Worm (Caenorhabditis elegans): Measurements from ENCODE around the gene T28A11.18.
A peak's percentile ranks its signal among the peaks of the same experiment; 100 is the strongest.

T28A11.18 gene

DNA sequence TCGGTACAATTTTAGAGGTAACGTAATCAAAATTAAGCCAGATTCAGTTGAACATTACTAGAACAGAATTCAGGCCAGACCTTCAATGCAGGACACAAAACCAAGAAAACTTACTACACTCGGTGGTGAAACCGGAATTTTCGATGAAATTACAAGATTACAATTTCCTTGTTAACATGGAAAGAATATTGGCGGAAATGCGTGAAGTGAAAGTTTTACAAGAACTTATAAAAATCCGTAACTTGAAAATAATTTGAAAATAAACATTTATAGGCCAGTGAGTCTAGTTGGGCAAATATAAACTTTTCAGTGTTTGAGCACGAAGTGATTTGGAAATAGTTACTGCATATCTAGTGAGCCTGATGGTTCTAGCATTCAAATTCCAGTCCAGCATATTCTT, 33.0 kb downstream of the T28A11.18 start, which contains the start of gene K08D9.6:
Gene K08D9.6 (minus strand): TSS at position 101 of the 400 bp plus-strand sequence.
- no peak for TF ChIP-seq hlh-17 (GFP tag; optimal IDR thresholded peaks at IDR 0.05; ENCODE audit: borderline replicate concordance)
- TF ChIP-seq sptf-1 (tag; optimal IDR thresholded peaks at IDR 0.05) = no peak
- TF ChIP-seq ceh-88 (GFP tag; IDR thresholded peaks at IDR 0.05) = no peak
- TF ChIP-seq jun-1 (tag; optimal IDR thresholded peaks at IDR 0.05) = no peak
- no peak for TF ChIP-seq unc-30 (tag; optimal IDR thresholded peaks at IDR 0.05)
- TF ChIP-seq nhr-90 (tag; optimal IDR thresholded peaks at IDR 0.05; ENCODE audit: poor library complexity) = no peak

DNA sequence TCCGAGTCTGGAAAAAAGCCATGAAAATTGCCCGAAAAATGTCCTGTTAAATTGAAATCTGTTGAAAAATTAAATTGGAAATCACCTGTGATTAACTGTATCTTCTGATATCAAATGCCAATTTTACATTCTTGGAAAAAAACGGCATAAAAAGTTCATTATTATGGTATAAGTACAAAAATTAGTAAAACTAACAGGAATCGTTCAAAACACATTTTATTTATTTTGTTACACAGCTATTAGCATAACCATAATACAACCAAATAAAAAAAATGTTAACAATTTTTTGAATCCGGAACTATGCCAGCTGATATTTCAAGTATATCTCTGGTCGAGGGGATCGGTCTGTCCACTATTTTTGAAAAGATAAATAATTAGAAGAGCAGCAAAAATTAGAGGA, 37.3 kb downstream of the T28A11.18 start, which contains the start of gene K08D9.10:
Gene K08D9.10 (plus strand): TSS at position 301 of the 400 bp plus-strand sequence.
- TF ChIP-seq lin-14 (GFP tag; optimal IDR thresholded peaks at IDR 0.05) (no peak), fkh-4 (tag; optimal IDR thresholded peaks at IDR 0.05; ENCODE audit: borderline replicate concordance) (no peak), fkh-10 (GFP tag; optimal IDR thresholded peaks at IDR 0.05) (no peak), efl-1 (optimal IDR thresholded peaks at IDR 0.05) (no peak), efl-1 (GFP tag; optimal IDR thresholded peaks at IDR 0.05 in 1 of 2) (no peak), ces-1 (GFP tag; optimal IDR thresholded peaks at IDR 0.05) (no peak), swsn-7 (tag; optimal IDR thresholded peaks at IDR 0.05) (no peak), ets-5 (GFP tag; IDR thresholded peaks at IDR 0.05) (no peak), C34B4.2 (tag; optimal IDR thresholded peaks at IDR 0.05) (no peak), nhr-47 (tag; optimal IDR thresholded peaks at IDR 0.05) (no peak), lir-3 (tag; optimal IDR thresholded peaks at IDR 0.05; ENCODE audit: poor library complexity) (no peak), hlh-4 (tag; optimal IDR thresholded peaks at IDR 0.05) (no peak), vab-15 (tag; optimal IDR thresholded peaks at IDR 0.05) (no peak), sptf-1 (tag; optimal IDR thresholded peaks at IDR 0.05) (no peak)

DNA sequence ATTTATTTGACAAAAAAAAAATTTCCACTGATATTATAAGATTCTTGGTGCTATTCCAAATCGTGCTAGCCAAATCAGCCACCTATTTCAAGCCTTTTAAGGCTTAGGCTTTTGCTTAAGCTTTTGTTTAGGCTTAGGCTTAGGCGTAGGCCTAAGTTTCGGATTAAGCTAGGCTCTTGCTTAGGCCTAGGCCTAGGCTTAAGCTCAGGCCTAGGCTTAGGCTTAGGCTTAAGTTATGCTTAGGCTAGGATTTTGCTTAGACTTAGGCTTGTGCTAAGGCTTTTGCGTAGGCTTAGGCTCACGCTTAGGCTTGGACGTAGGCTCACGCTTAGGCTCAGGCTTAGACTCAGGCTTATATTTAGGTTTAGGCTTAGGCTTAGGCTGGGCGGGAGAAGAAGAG, 37.7 kb downstream of the T28A11.18 start:
- no peak for TF ChIP-seq ceh-63 (GFP tag; optimal IDR thresholded peaks at IDR 0.05)
- no peak for TF ChIP-seq nhr-11 (tag; optimal IDR thresholded peaks at IDR 0.05)

DNA sequence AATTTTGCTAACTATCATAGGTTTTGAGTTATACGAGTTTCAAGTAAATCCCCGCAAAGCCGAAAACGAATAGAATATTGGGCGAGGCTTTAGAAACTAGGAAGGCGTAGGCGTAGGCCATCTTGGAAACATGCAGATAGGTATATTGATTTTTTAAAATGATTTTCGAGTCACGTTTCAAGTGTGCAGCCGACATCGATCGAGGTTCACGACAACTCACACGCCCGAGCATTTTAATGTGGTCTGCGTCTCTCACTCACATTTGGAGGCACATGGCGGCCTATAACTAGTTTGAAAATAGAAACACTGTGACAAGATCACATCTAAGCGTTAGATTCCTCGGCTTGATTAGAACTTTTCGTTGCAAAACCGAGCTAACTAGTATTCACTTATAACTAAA, 40.5 kb downstream of the T28A11.18 start, which contains the start of gene K08D9.2:
Gene K08D9.2 (plus strand): TSS at position 301 of the 400 bp plus-strand sequence.
- TF ChIP-seq skn-1 (tag; optimal IDR thresholded peaks at IDR 0.05) = no peak
- no peak for TF ChIP-seq mep-1 (tag; optimal IDR thresholded peaks at IDR 0.05)
- no peak for TF ChIP-seq zip-4 (GFP tag; optimal IDR thresholded peaks at IDR 0.05)
- TF ChIP-seq C04F5.9 (tag; optimal IDR thresholded peaks at IDR 0.05) = no peak
- TF ChIP-seq ceh-88 (GFP tag; IDR thresholded peaks at IDR 0.05) = no peak
- TF ChIP-seq mef-2 (tag; optimal IDR thresholded peaks at IDR 0.05) = no peak
- TF ChIP-seq nhr-19 (GFP tag; conservative IDR thresholded peaks at IDR 0.05) = no peak
- no peak for TF ChIP-seq nhr-84 (tag; optimal IDR thresholded peaks at IDR 0.05)
- TF ChIP-seq unc-98 (GFP tag; IDR thresholded peaks at IDR 0.05) = no peak
- TF ChIP-seq ceh-63 (GFP tag; optimal IDR thresholded peaks at IDR 0.05) = no peak
- TF ChIP-seq fkh-4 (tag; optimal IDR thresholded peaks at IDR 0.05; ENCODE audit: borderline replicate concordance) = no peak
- TF ChIP-seq rnt-1 (tag; optimal IDR thresholded peaks at IDR 0.05) = no peak
- TF ChIP-seq tlp-1 (tag; optimal IDR thresholded peaks at IDR 0.05) = no peak
- no peak for TF ChIP-seq egl-27 (tag; optimal IDR thresholded peaks at IDR 0.05)
- TF ChIP-seq fos-1 (tag; optimal IDR thresholded peaks at IDR 0.05) = no peak
- no peak for TF ChIP-seq Y116A8C.19 (tag; optimal IDR thresholded peaks at IDR 0.05; ENCODE audit: borderline replicate concordance)
- TF ChIP-seq F16B12.6 (tag; optimal IDR thresholded peaks at IDR 0.05) = no peak

DNA sequence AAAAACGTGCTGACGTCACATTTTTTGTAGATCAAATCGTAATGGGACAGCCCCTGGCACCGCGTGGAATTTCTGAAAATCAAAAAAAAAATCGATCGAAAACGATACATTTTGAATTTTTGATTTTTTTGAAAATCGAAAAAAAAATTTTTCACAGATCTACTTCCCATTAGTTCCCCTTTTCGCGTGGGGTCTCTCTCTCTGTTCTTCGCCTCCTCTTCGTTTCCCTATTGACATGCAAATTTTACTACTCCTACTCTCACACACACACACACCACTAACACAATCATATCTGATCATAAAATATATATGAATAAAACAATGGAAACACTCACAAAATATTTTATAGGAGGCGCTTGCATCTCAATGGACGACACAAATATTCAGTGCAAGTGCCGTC, 49.2 kb downstream of the T28A11.18 start:
- TF ChIP-seq C16A3.4 (tag; optimal IDR thresholded peaks at IDR 0.05) = no peak
- no peak for TF ChIP-seq efl-1 (optimal IDR thresholded peaks at IDR 0.05)
- peak in 1 of 2 experiments; percentile 71 for TF ChIP-seq efl-1 (GFP tag; optimal IDR thresholded peaks at IDR 0.05 in 1 of 2)
